Worm (Caenorhabditis elegans) whole organism, L4 larva: ENCODE measurements around the gene C09B8.4.

Source experiments
- F10B5.3 ChIP-seq: sonication (generic microtip); optimal IDR thresholded peaks from 2 replicates; lab custom pipeline; 2016; ENCODE audit warnings: mild to moderate bottlenecking, missing genetic modification characterization, missing compliant biosample characterization
- F37D6.2 ChIP-seq: sonication (generic microtip); optimal IDR thresholded peaks from 2 replicates; lab custom pipeline; 2016; ENCODE audit warnings: mild to moderate bottlenecking, missing genetic modification characterization, missing compliant biosample characterization
- F44E2.7 ChIP-seq: fragments of 200-800 bp; sonication (Bioruptor generic); IDR thresholded peaks from 2 replicates; pipeline ENCODE4 v2.1.2; 2022; ENCODE audit warnings: missing genetic modification characterization, missing compliant biosample characterization
- T20F7.1 ChIP-seq: fragments of 200-800 bp; sonication (Bioruptor generic); optimal IDR thresholded peaks from 2 replicates; lab custom pipeline; 2018; ENCODE audit warnings: mild to moderate bottlenecking, missing genetic modification characterization, missing compliant biosample characterization
- aha-1 ChIP-seq: fragments of 150-350 bp; peaks from one replicate; lab custom pipeline; 2014; ENCODE audit warnings: missing biosample characterization, missing genetic modification characterization
- arid-1 ChIP-seq: fragments of 200-800 bp; sonication (Bioruptor generic); conservative IDR thresholded peaks from 2 replicates; pipeline ENCODE4 v1.3.6; 2022; ENCODE audit warnings: missing genetic modification reagents, missing genetic modification characterization, missing compliant biosample characterization
- ceh-62 ChIP-seq: sonication (generic microtip); optimal IDR thresholded peaks from 2 replicates; lab custom pipeline; 2017; ENCODE audit warnings: missing biosample characterization, missing genetic modification characterization
- ctbp-1 ChIP-seq: fragments of 200-800 bp; sonication (Bioruptor generic); IDR thresholded peaks from 2 replicates; pipeline ENCODE4 v1.3.6; 2022; ENCODE audit warnings: missing genetic modification reagents, missing genetic modification characterization, missing compliant biosample characterization
- daf-12 ChIP-seq: fragments of 150-350 bp; optimal IDR thresholded peaks from 2 replicates; lab custom pipeline; 2014; ENCODE audit warnings: missing biosample characterization, missing genetic modification reagents, missing genetic modification characterization
- daf-19 ChIP-seq: fragments of 200-800 bp; sonication (Bioruptor generic); conservative IDR thresholded peaks from 2 replicates; pipeline ENCODE4 v1.3.6; 2022; ENCODE audit warnings: missing genetic modification characterization, missing compliant biosample characterization
- daf-8 ChIP-seq: fragments of 200-800 bp; sonication (Bioruptor generic); IDR thresholded peaks from 2 replicates; pipeline ENCODE4 v1.3.6; 2022; ENCODE audit warnings: missing genetic modification characterization, missing compliant biosample characterization
- egl-27 ChIP-seq: sonication (generic microtip); optimal IDR thresholded peaks from 3 replicates; lab custom pipeline; 2017; ENCODE audit warnings: missing biosample characterization, missing genetic modification reagents, missing genetic modification characterization
- egl-43 ChIP-seq: fragments of 200-800 bp; sonication (Bioruptor generic); IDR thresholded peaks from 2 replicates; pipeline ENCODE4 v1.3.6; 2022; ENCODE audit warnings: missing genetic modification reagents, missing genetic modification characterization, missing compliant biosample characterization
- fos-1 ChIP-seq: fragments of 150-350 bp; optimal IDR thresholded peaks from 2 replicates; lab custom pipeline; 2014; ENCODE audit warnings: missing biosample characterization, missing genetic modification characterization
- gei-8 ChIP-seq: fragments of 200-800 bp; sonication (Bioruptor generic); optimal IDR thresholded peaks from 2 replicates; lab custom pipeline; 2018; ENCODE audit warnings: mild to moderate bottlenecking, missing genetic modification characterization, missing compliant biosample characterization
- hlh-30 ChIP-seq: sonication (generic microtip); optimal IDR thresholded peaks from 2 replicates; lab custom pipeline; 2017; ENCODE audit warnings: antibody characterized with exemption, mild to moderate bottlenecking, missing genetic modification characterization, missing compliant biosample characterization; ENCODE audit not compliant: insufficient read depth
- lim-7 ChIP-seq: fragments of 200-800 bp; sonication (Bioruptor generic); IDR thresholded peaks from 2 replicates; pipeline ENCODE4 v1.3.6; 2022; ENCODE audit warnings: missing genetic modification characterization, missing compliant biosample characterization
- lin-39 ChIP-seq: fragments of 150-350 bp; optimal IDR thresholded peaks from 2 replicates; lab custom pipeline; 2014; ENCODE audit warnings: missing biosample characterization, missing genetic modification reagents, missing genetic modification characterization
- mxl-3 ChIP-seq: fragments of 200-800 bp; sonication (Bioruptor generic); optimal IDR thresholded peaks from 2 replicates; lab custom pipeline; 2018; ENCODE audit warnings: mild to moderate bottlenecking, missing genetic modification characterization, missing compliant biosample characterization
- nhr-102 ChIP-seq: sonication (generic microtip); optimal IDR thresholded peaks from 2 replicates; lab custom pipeline; 2016; ENCODE audit warnings: mild to moderate bottlenecking, missing genetic modification characterization, moderate library complexity, missing compliant biosample characterization
- nhr-111 ChIP-seq: fragments of 200-800 bp; sonication (Bioruptor generic); optimal IDR thresholded peaks from 2 replicates; lab custom pipeline; 2018; ENCODE audit warnings: mild to moderate bottlenecking, missing genetic modification characterization, missing compliant biosample characterization
- nhr-41 ChIP-seq: fragments of 200-800 bp; sonication (Bioruptor generic); IDR thresholded peaks from 2 replicates; pipeline ENCODE4 v1.3.6; 2022; ENCODE audit warnings: missing genetic modification reagents, missing genetic modification characterization, missing compliant biosample characterization
- nhr-48 ChIP-seq: sonication (generic microtip); optimal IDR thresholded peaks from 2 replicates; lab custom pipeline; 2016; ENCODE audit warnings: mild to moderate bottlenecking, missing genetic modification characterization, missing compliant biosample characterization
- pqm-1 ChIP-seq: sonication (generic microtip); optimal IDR thresholded peaks from 2 replicates; lab custom pipeline; 2017; ENCODE audit warnings: missing biosample characterization, missing genetic modification characterization
- sdz-12 ChIP-seq: fragments of 200-800 bp; sonication (Bioruptor generic); optimal IDR thresholded peaks from 2 replicates; lab custom pipeline; 2018; ENCODE audit warnings: mild to moderate bottlenecking, missing genetic modification characterization, missing compliant biosample characterization
- set-16 ChIP-seq: fragments of 200-800 bp; sonication (Bioruptor generic); IDR thresholded peaks from 2 replicates; pipeline ENCODE4 v1.3.6; 2022; ENCODE audit warnings: missing genetic modification reagents, missing genetic modification characterization, missing compliant biosample characterization
- spr-1 ChIP-seq: sonication (generic microtip); optimal IDR thresholded peaks from 2 replicates; lab custom pipeline; 2016; ENCODE audit warnings: mild to moderate bottlenecking, missing genetic modification characterization, missing compliant biosample characterization
- tra-1 ChIP-seq: fragments of 200-800 bp; sonication (Bioruptor generic); IDR thresholded peaks from 2 replicates; pipeline ENCODE4 v1.3.6; 2022; ENCODE audit warnings: missing genetic modification reagents, missing genetic modification characterization, missing compliant biosample characterization
- unc-130 ChIP-seq: sonication (generic microtip); optimal IDR thresholded peaks from 2 replicates; lab custom pipeline; 2016; ENCODE audit warnings: missing genetic modification reagents, missing genetic modification characterization, missing compliant biosample characterization
- unc-62 ChIP-seq, 3 experiments: fragments of 150-350 bp in 1 of 3; sonication (generic microtip); optimal IDR thresholded peaks in 2 of 3; peaks in 1 of 3; 1 replicate in 1 of 3; 2 replicates in 2 of 3; lab custom pipeline; 2014 to 2017; ENCODE audit warnings: missing biosample characterization in 3 of 3, missing genetic modification characterization in 3 of 3, missing genetic modification reagents in 3 of 3, missing genotype in 1 of 3
- zag-1 ChIP-seq: fragments of 150-350 bp; optimal IDR thresholded peaks from 2 replicates; lab custom pipeline; 2014; ENCODE audit warnings: missing biosample characterization, missing genetic modification characterization
- zfp-2 ChIP-seq: sonication (generic microtip); optimal IDR thresholded peaks from 2 replicates; lab custom pipeline; 2016; ENCODE audit warnings: mild to moderate bottlenecking, missing genetic modification characterization, missing compliant biosample characterization

Gene C09B8.4

DNA sequence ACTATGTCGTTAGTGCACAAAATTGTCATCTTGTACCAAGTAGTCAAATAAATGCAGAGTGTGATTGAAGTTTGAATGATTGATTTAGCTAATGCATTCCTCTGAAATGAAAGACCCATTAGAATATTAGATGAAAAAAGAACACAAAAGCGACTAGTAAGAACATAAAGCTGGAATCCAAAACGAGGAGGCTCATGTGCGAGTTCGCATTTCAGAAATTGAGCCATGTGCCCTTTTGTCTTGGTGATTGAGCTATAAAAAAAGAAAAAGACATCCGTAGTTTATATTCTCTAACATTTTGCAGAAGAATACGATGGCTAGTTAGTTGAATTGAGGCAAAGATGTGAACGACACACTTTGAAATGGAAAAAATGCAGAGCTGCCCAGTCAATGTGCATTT lies 18.3 kb downstream of the C09B8.4 start, which contains the start of gene F22F4.4:
F22F4.4 (minus strand) TSS at position 101 of the 400 bp plus-strand sequence.
- no peak for TF ChIP-seq spr-1 (tag; lab: Kevin White, UChicago)
- TF ChIP-seq lim-7 (GFP tag; lab: Robert Waterston, UW): no peak
- peak in 1 of 2 experiments; percentile 21 for TF ChIP-seq unc-62 (GFP tag; optimal IDR thresholded peaks at IDR 0.05 in 1 of 2; lab: Kevin White, UChicago)
- no peak for TF ChIP-seq unc-62 (tag; optimal IDR thresholded peaks at IDR 0.05; lab: Kevin White, UChicago)

DNA sequence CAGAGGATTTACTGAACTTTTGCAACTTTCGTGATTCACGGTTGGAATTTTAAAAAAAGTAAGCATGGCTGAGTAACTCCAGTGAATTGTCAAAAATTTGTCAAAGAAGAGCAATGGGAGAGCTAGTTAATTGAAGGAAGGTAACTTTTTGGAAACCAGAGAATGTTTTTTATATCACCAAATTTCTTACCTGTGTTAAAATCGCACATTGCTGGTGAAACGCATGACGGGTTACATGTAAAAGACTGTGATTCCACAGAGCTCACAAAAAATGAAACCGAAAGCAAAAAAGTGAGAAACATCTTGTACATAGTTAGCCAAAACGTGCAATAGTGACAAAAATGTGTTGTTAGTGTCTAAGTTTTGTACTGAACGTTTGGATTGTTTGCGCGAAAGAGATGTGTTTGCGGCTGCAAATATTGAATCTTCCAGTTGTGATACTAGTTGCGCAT lies 20.6 kb downstream of the C09B8.4 start, which contains the start of gene F22F4.9:
F22F4.9 (minus strand) TSS at position 402 of the 452 bp plus-strand sequence.
- TF ChIP-seq aha-1 (tag; lab: Kevin White, UChicago) (peak; percentile 81), daf-19 (GFP tag; lab: Robert Waterston, UW) (no peak), tra-1 (GFP tag; lab: Robert Waterston, UW) (no peak), unc-62 (GFP tag; optimal IDR thresholded peaks at IDR 0.05 in 1 of 2; lab: Kevin White, UChicago) (peak in 1 of 2 experiments; percentile 83), unc-62 (tag; optimal IDR thresholded peaks at IDR 0.05; lab: Kevin White, UChicago) (no peak), pqm-1 (tag; lab: Kevin White, UChicago) (no peak)

DNA sequence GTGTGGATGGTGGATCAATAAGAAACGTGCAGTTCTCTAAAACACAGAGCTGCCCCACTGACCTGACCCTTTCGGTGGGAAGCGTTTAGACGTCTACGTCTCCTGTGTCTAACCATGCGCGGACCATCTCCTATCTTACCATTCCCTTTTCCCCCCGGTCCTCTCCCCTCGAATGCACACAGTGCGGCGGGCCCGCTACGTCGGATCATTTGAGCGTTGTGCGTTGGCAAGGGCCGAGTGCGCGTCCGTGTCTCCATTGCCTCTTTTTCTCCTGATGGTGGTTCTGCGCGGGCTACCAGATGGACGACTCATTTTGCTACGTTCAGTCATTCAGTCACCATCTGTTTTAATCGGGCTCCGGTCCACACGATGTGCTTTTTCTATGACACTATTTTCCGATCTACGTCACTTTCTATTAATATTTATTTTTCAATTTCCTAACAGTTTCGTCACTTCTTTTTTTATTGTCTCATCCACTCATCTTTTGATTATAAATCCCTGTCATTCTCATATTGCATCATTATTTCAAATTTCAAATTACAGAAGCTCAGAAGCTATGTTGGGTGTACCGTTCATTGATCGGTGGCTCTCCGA lies 24.0 kb downstream of the C09B8.4 start, which contains the start of gene inx-3:
inx-3 (plus strand) TSS at position 544 of the 594 bp plus-strand sequence.
- TF ChIP-seq egl-27: no peak
- TF ChIP-seq egl-43 (GFP tag; lab: Robert Waterston, UW): 0 out of 2 replicates have a peak, but pooled peaks have one; percentile 33
- no peak for TF ChIP-seq arid-1 (GFP tag; lab: Robert Waterston, UW)
- peak; percentile 62; the same call in 1 of the 2 replicates for TF ChIP-seq set-16 (GFP tag; lab: Robert Waterston, UW)
- no peak for TF ChIP-seq fos-1
- peak; percentile 25 for TF ChIP-seq aha-1 (tag; lab: Kevin White, UChicago)

DNA sequence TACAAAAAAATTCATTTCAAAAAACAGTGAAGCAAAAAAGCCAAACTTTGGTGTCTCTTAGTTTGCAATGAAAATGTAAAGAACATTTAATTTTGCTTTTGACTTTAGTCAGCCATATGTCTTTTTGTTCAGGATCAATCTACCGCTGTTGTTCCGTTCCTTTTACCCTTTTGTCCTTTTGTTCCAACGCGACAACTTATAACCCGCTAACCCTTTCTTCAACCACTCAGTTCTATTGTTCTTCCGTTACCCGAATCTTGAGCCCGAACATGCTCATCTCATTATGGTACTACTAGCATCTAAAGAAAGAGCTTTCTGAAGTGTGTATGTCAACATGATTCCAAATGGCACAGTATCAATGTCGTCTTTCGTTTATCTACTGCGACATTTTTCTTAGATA lies 25.7 kb downstream of the C09B8.4 start:
- TF ChIP-seq unc-62 (GFP tag; optimal IDR thresholded peaks at IDR 0.05 in 1 of 2; lab: Kevin White, UChicago): no peak
- TF ChIP-seq unc-62 (tag; optimal IDR thresholded peaks at IDR 0.05; lab: Kevin White, UChicago): no peak
- no peak for TF ChIP-seq gei-8 (GFP tag; lab: Kevin White, UChicago)
- TF ChIP-seq hlh-30 (tag; lab: Kevin White, UChicago): no peak
- TF ChIP-seq, all 104 proteins: peak for 0

DNA sequence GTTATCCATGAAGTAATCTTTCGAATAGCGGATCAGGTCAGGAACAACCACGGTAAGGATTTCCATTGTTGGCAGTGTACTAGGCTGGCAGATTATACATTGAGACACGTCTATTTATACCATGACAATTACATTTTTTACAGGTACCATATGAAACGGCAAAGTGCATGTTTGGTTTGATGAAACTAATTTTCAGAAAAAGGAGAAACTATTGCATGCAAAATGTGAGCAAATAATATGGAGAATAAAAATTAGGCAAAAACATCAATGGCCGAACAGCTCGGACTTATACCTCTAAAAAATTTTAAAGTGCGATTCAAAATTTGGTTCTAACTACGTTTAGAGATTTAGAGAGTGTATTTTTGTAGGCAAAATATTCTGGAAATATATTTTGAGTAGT lies 27.0 kb downstream of the C09B8.4 start, which contains the start of gene F22F4.5:
F22F4.5 (minus strand) TSS at position 101 of the 400 bp plus-strand sequence.
- TF ChIP-seq F10B5.3 (tag; lab: Kevin White, UChicago) (no peak), fos-1 (no peak), nhr-48 (tag; lab: Kevin White, UChicago) (no peak), ctbp-1 (no peak), lin-39 (no peak), ceh-62 (no peak), F44E2.7 (GFP tag; lab: Robert Waterston, UW) (no peak), T20F7.1 (GFP tag; lab: Kevin White, UChicago) (no peak), F37D6.2 (tag; lab: Kevin White, UChicago) (no peak)

DNA sequence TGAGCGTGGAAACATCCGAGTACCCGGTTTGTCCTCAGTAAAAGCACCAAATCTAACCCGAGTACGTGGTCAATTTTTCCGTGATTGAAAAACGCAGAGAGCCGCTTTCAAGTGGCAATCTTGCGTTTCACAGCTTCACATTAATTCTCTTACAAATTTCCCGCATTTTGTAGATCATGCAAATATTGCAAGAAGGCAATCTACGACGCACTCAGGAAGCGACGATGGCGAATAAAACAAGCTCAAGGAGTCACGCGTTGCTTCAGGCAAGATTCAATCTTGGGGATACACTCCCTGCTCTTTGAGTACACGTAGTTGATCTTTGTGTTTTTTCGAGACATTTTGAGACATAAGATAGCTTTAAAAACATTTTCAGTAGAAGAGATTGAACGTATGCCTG lies 31.8 kb downstream of the C09B8.4 start:
- TF ChIP-seq daf-8: no peak
- TF ChIP-seq nhr-111 (GFP tag; lab: Kevin White, UChicago): no peak
- TF ChIP-seq daf-19 (GFP tag; lab: Robert Waterston, UW): no peak
- TF ChIP-seq daf-12 (tag; lab: Kevin White, UChicago): no peak
- no peak for TF ChIP-seq nhr-102 (tag; lab: Kevin White, UChicago)
- no peak for TF ChIP-seq sdz-12 (GFP tag; lab: Kevin White, UChicago)
- no peak for TF ChIP-seq zfp-2
- TF ChIP-seq pqm-1 (tag; lab: Kevin White, UChicago): no peak
- TF ChIP-seq mxl-3 (GFP tag; lab: Kevin White, UChicago): no peak
- TF ChIP-seq unc-130 (GFP tag; lab: Kevin White, UChicago): no peak
- no peak for TF ChIP-seq nhr-41 (GFP tag; lab: Robert Waterston, UW)
- TF ChIP-seq zag-1: no peak
